Worm (Caenorhabditis elegans) whole organism, L4 larva: ENCODE data around the gene str-19.

Experiments used
- F37D6.2 ChIP-seq: sonication (generic microtip); optimal IDR thresholded peaks from 2 replicates; lab custom pipeline; 2016; ENCODE audit warnings: mild to moderate bottlenecking, missing genetic modification characterization, missing compliant biosample characterization
- Y75B8A.6 ChIP-seq: fragments of 200-800 bp; sonication (Bioruptor generic); IDR thresholded peaks from 2 replicates; pipeline ENCODE4 v1.3.6; 2022; ENCODE audit warnings: missing genetic modification reagents, missing genetic modification characterization, missing compliant biosample characterization
- ZK337.2 ChIP-seq: fragments of 200-800 bp; sonication (Bioruptor generic); IDR thresholded peaks from 2 replicates; pipeline ENCODE4 v1.3.6; 2022; ENCODE audit warnings: missing genetic modification reagents, missing genetic modification characterization, missing compliant biosample characterization
- ZK546.5 ChIP-seq, 2 experiments: sonication (generic microtip); optimal IDR thresholded peaks; 2 replicates each; lab custom pipeline; 2017; ENCODE audit warnings: missing biosample characterization in 2 of 2, missing genetic modification characterization in 2 of 2
- aha-1 ChIP-seq: fragments of 150-350 bp; peaks from one replicate; lab custom pipeline; 2014; ENCODE audit warnings: missing biosample characterization, missing genetic modification characterization
- ceh-20 ChIP-seq: fragments of 200-800 bp; sonication (Bioruptor generic); IDR thresholded peaks from 2 replicates; pipeline ENCODE4 v1.3.6; 2022; ENCODE audit warnings: missing genetic modification reagents, missing genetic modification characterization, missing compliant biosample characterization
- ctbp-1 ChIP-seq: fragments of 200-800 bp; sonication (Bioruptor generic); IDR thresholded peaks from 2 replicates; pipeline ENCODE4 v1.3.6; 2022; ENCODE audit warnings: missing genetic modification reagents, missing genetic modification characterization, missing compliant biosample characterization
- daf-16 ChIP-seq, 3 experiments: sonication (generic microtip); optimal IDR thresholded peaks; 2 replicates each; lab custom pipeline; 2016 to 2017; ENCODE audit warnings: missing genetic modification characterization in 3 of 3, missing genetic modification reagents in 3 of 3, mild to moderate bottlenecking in 2 of 3, missing compliant biosample characterization in 2 of 3, missing biosample characterization in 1 of 3, moderate library complexity in 1 of 3
- dmd-6 ChIP-seq: fragments of 200-800 bp; sonication (Bioruptor generic); IDR thresholded peaks from 2 replicates; pipeline ENCODE4 v1.3.6; 2022; ENCODE audit warnings: missing genetic modification reagents, missing genetic modification characterization, missing compliant biosample characterization
- dmd-9 ChIP-seq: fragments of 200-800 bp; sonication (Bioruptor generic); IDR thresholded peaks from 2 replicates; pipeline ENCODE4 v1.3.6; 2022; ENCODE audit warnings: missing genetic modification reagents, missing genetic modification characterization, missing compliant biosample characterization
- dve-1 ChIP-seq: sonication (generic microtip); optimal IDR thresholded peaks from 2 replicates; lab custom pipeline; 2017; ENCODE audit warnings: antibody characterized with exemption, mild to moderate bottlenecking, missing genetic modification characterization, missing compliant biosample characterization; ENCODE audit not compliant: insufficient read depth
- egl-27 ChIP-seq: sonication (generic microtip); optimal IDR thresholded peaks from 3 replicates; lab custom pipeline; 2017; ENCODE audit warnings: missing biosample characterization, missing genetic modification reagents, missing genetic modification characterization
- hif-1 ChIP-seq, 2 experiments: sonication (generic microtip); optimal IDR thresholded peaks; 2 replicates each; lab custom pipeline; 2016 to 2017; ENCODE audit warnings: missing compliant biosample characterization in 2 of 2, missing genetic modification characterization in 2 of 2, missing genetic modification reagents in 2 of 2, missing genotype in 2 of 2, mild to moderate bottlenecking in 1 of 2
- hlh-11 ChIP-seq: fragments of 200-800 bp; sonication (Bioruptor generic); optimal IDR thresholded peaks from 2 replicates; lab custom pipeline; 2018; ENCODE audit warnings: mild to moderate bottlenecking, missing genetic modification characterization, missing compliant biosample characterization
- lin-13 ChIP-seq: fragments of 150-350 bp; optimal IDR thresholded peaks from 2 replicates; lab custom pipeline; 2014; ENCODE audit warnings: missing biosample characterization, missing genetic modification reagents, missing genetic modification characterization
- lin-39 ChIP-seq: fragments of 150-350 bp; optimal IDR thresholded peaks from 2 replicates; lab custom pipeline; 2014; ENCODE audit warnings: missing biosample characterization, missing genetic modification reagents, missing genetic modification characterization
- lsy-2 ChIP-seq, 2 experiments: fragments of 150-350 bp in 1 of 2; sonication (generic microtip) in 1 of 2; optimal IDR thresholded peaks; 2 replicates each; lab custom pipeline; 2014 to 2017; ENCODE audit warnings: missing biosample characterization in 2 of 2, missing genetic modification characterization in 2 of 2
- madf-5 ChIP-seq, 2 experiments: fragments of 200-800 bp; sonication (Bioruptor generic); IDR thresholded peaks; 2 replicates each; pipeline ENCODE4 v1.3.6; 2022; ENCODE audit warnings: missing compliant biosample characterization in 2 of 2, missing genetic modification characterization in 2 of 2
- madf-9 ChIP-seq: fragments of 200-800 bp; sonication (Bioruptor generic); conservative IDR thresholded peaks from 2 replicates; pipeline ENCODE4 v1.3.6; 2022; ENCODE audit warnings: missing genetic modification reagents, missing genetic modification characterization, missing compliant biosample characterization
- mep-1 ChIP-seq: fragments of 150-350 bp; sonication (generic microtip); optimal IDR thresholded peaks from 3 replicates; lab custom pipeline; 2014; ENCODE audit warnings: missing biosample characterization, missing genetic modification characterization
- mes-2 ChIP-seq: sonication (generic microtip); optimal IDR thresholded peaks from 2 replicates; lab custom pipeline; 2016; ENCODE audit warnings: missing genotype, mild to moderate bottlenecking, missing genetic modification characterization, missing compliant biosample characterization; ENCODE audit not compliant: poor library complexity, severe bottlenecking
- nhr-111 ChIP-seq: fragments of 200-800 bp; sonication (Bioruptor generic); optimal IDR thresholded peaks from 2 replicates; lab custom pipeline; 2018; ENCODE audit warnings: mild to moderate bottlenecking, missing genetic modification characterization, missing compliant biosample characterization
- nhr-28 ChIP-seq: fragments of 150-350 bp; optimal IDR thresholded peaks from 2 replicates; lab custom pipeline; 2014; ENCODE audit warnings: missing biosample characterization, missing genetic modification characterization
- nhr-41 ChIP-seq: fragments of 200-800 bp; sonication (Bioruptor generic); IDR thresholded peaks from 2 replicates; pipeline ENCODE4 v1.3.6; 2022; ENCODE audit warnings: missing genetic modification reagents, missing genetic modification characterization, missing compliant biosample characterization
- nhr-76 ChIP-seq: fragments of 150-350 bp; optimal IDR thresholded peaks from 2 replicates; lab custom pipeline; 2014; ENCODE audit warnings: missing biosample characterization, missing genetic modification characterization
- rbr-2 ChIP-seq: sonication (generic microtip); optimal IDR thresholded peaks from 2 replicates; lab custom pipeline; 2016; ENCODE audit warnings: missing genotype, missing genetic modification characterization, missing compliant biosample characterization
- saeg-2 ChIP-seq: fragments of 200-800 bp; sonication (Bioruptor generic); IDR thresholded peaks from 2 replicates; pipeline ENCODE4 v1.3.6; 2022; ENCODE audit warnings: missing genetic modification reagents, missing genetic modification characterization, missing compliant biosample characterization
- sdz-12 ChIP-seq: fragments of 200-800 bp; sonication (Bioruptor generic); optimal IDR thresholded peaks from 2 replicates; lab custom pipeline; 2018; ENCODE audit warnings: mild to moderate bottlenecking, missing genetic modification characterization, missing compliant biosample characterization
- skn-1 ChIP-seq: fragments of 150-350 bp; optimal IDR thresholded peaks from 2 replicates; lab custom pipeline; 2014; ENCODE audit warnings: missing biosample characterization, missing genetic modification characterization
- snpc-1.2 ChIP-seq: fragments of 200-800 bp; sonication (Bioruptor generic); IDR thresholded peaks from 2 replicates; pipeline ENCODE4 v1.3.6; 2022; ENCODE audit warnings: missing genetic modification reagents, missing genetic modification characterization, missing compliant biosample characterization
- spr-3 ChIP-seq: fragments of 200-800 bp; sonication (Bioruptor generic); optimal IDR thresholded peaks from 2 replicates; lab custom pipeline; 2018; ENCODE audit warnings: mild to moderate bottlenecking, missing genetic modification characterization, missing compliant biosample characterization
- tag-97 ChIP-seq: fragments of 200-800 bp; sonication (Bioruptor generic); IDR thresholded peaks from 2 replicates; pipeline ENCODE4 v1.3.6; 2022; ENCODE audit warnings: missing genetic modification characterization, missing compliant biosample characterization
- unc-130 ChIP-seq: sonication (generic microtip); optimal IDR thresholded peaks from 2 replicates; lab custom pipeline; 2016; ENCODE audit warnings: missing genetic modification reagents, missing genetic modification characterization, missing compliant biosample characterization
- zfp-3 ChIP-seq: fragments of 200-800 bp; sonication (Bioruptor generic); conservative IDR thresholded peaks from 2 replicates; pipeline ENCODE4 v1.3.6; 2022; ENCODE audit warnings: missing genetic modification reagents, missing genetic modification characterization, missing compliant biosample characterization
- zip-11 ChIP-seq: fragments of 200-800 bp; sonication (Bioruptor generic); IDR thresholded peaks from 2 replicates; pipeline ENCODE4 v1.3.6; 2022; ENCODE audit warnings: missing genetic modification characterization, missing compliant biosample characterization
- zip-2 ChIP-seq: fragments of 150-350 bp; optimal IDR thresholded peaks from 2 replicates; lab custom pipeline; 2014; ENCODE audit warnings: missing biosample characterization, missing genetic modification characterization
- ztf-11 ChIP-seq: fragments of 150-350 bp; optimal IDR thresholded peaks from 2 replicates; lab custom pipeline; 2014; ENCODE audit warnings: missing biosample characterization, missing genetic modification characterization

str-19 gene

ce11 chrV:15704745-15705144 lies 39.5 kb downstream of the str-19 start, which contains the start of gene twk-34:
TSS of gene twk-34 (plus strand) at chrV:15704960.
- no peak for TF ChIP-seq dve-1 (tag; lab: Kevin White, UChicago)
- peak; percentile 7 for TF ChIP-seq nhr-28
- no peak for TF ChIP-seq dmd-9 (GFP tag; lab: Robert Waterston, UW)
- no peak for TF ChIP-seq madf-9 (GFP tag; lab: Robert Waterston, UW)
- peak; percentile 21; the same call in 1 of the 2 replicates for TF ChIP-seq dmd-6

DNA sequence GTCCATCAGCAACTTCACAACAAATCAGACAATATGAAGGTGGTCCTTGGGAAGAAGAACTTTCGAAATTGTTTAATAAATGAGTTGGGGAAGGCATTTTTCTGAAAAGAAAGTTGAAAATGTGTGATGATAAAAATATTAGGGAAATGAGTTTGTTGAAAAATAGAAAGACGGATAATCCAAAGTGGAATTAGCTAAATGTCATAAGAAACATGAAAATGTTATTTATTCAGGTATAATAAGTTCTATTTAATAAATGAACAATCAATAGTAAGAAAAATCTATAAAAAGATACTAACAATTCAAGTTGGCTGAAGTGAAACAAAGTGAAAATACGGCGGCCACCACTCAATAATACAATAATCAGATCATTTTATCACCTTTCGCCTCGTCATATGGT lies 42.0 kb downstream of the str-19 start, which contains the start of gene nhr-53:
Gene nhr-53 (minus strand): TSS at position 101 of the 400 bp plus-strand sequence.
- TF ChIP-seq lin-39 (tag; lab: Kevin White, UChicago) (no peak), mes-2 (tag; lab: Kevin White, UChicago) (no peak), unc-130 (GFP tag; lab: Kevin White, UChicago) (no peak), snpc-1.2 (GFP tag; lab: Robert Waterston, UW) (no peak), ceh-20 (no peak), daf-16 (GFP tag; optimal IDR thresholded peaks at IDR 0.05; lab: Kevin White, UChicago) (no peak), daf-16 (tag; optimal IDR thresholded peaks at IDR 0.05; lab: Kevin White, UChicago) (no peak), F37D6.2 (tag; lab: Kevin White, UChicago) (no peak), nhr-111 (GFP tag; lab: Kevin White, UChicago) (no peak), madf-5 (GFP tag; IDR thresholded peaks at IDR 0.05; lab: Robert Waterston, UW) (no peak)

DNA sequence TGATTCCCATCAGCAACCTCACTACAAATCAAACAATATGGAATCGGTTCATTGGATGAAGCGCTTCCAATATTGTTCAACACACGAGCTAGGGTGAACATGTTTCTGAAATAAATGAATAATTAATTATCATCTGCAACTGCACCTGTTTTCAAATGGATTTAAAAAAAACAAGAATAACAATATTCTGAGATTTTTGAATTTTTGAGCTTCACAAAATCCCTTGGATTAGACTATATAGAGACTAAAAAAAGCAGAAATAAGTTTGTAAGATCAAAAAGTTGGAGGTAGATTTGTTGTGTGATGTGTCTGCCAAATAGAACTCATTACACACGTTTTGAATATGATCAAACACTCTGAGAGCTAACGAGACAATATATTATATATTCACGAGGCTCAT lies 44.5 kb downstream of the str-19 start, which contains the start of gene nhr-199:
Gene nhr-199 (minus strand): TSS at position 101 of the 400 bp plus-strand sequence.
- TF ChIP-seq aha-1 (tag; lab: Kevin White, UChicago) (no peak), ztf-11 (tag; lab: Kevin White, UChicago) (no peak), F37D6.2 (tag; lab: Kevin White, UChicago) (no peak), zfp-3 (GFP tag; lab: Robert Waterston, UW) (no peak), nhr-41 (no peak), hif-1 (tag; optimal IDR thresholded peaks at IDR 0.05; lab: Kevin White, UChicago) (no peak), zip-11 (no peak), tag-97 (GFP tag; lab: Robert Waterston, UW) (no peak), unc-130 (GFP tag; lab: Kevin White, UChicago) (no peak), ceh-20 (no peak), zip-2 (no peak), ZK337.2 (GFP tag; lab: Robert Waterston, UW) (no peak), hlh-11 (tag; lab: Kevin White, UChicago) (no peak), madf-5 (GFP tag; IDR thresholded peaks at IDR 0.05; lab: Robert Waterston, UW) (no peak), mep-1 (tag; lab: Kevin White, UChicago) (no peak), lin-13 (no peak)

ce11 chrV:15698099-15698498 lies 46.2 kb downstream of the str-19 start, which contains the start of gene srx-29:
TSS of gene srx-29 (minus strand) at chrV:15698199.
- TF ChIP-seq Y75B8A.6 (GFP tag; lab: Robert Waterston, UW) (no peak), ctbp-1 (GFP tag; lab: Robert Waterston, UW) (no peak), aha-1 (tag; lab: Kevin White, UChicago) (no peak)

- TF ChIP-seq ZK546.5 (tag; optimal IDR thresholded peaks at IDR 0.05; lab: Kevin White, UChicago) (no peak), rbr-2 (tag; lab: Kevin White, UChicago) (no peak), lsy-2 (tag; optimal IDR thresholded peaks at IDR 0.05; lab: Kevin White, UChicago) (no peak), hif-1 (tag; optimal IDR thresholded peaks at IDR 0.05; lab: Kevin White, UChicago) (no peak), spr-3 (no peak), saeg-2 (GFP tag; lab: Robert Waterston, UW) (no peak), nhr-76 (no peak), unc-130 (GFP tag; lab: Kevin White, UChicago) (no peak), egl-27 (tag; lab: Kevin White, UChicago) (no peak), skn-1 (tag; lab: Kevin White, UChicago) (no peak), sdz-12 (GFP tag; lab: Kevin White, UChicago) (no peak)
Observed at ce11 chrV:15693682-15694081, 50.6 kb downstream of the str-19 start, which contains the start of gene nhr-198. TSS of gene nhr-198 (plus strand) at chrV:15693994.
